In the genomic region with DNA sequence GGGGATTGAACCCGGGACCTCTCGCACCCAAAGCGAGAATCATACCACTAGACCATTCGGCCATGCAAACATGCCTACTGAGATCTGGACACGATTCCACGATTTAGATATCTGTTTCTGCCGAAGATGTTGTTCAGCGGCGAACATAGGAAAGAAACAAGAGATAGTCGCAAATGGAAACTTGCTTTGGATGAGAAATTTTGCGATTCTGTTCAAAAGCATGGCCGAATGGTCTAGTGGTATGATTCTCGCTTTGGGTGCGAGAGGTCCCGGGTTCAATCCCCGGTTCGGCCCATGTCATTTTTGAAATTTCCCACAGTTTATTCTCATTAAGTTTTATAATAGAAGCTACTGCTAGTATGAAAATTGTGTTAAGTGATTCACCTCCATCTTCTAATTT, we compare ENCODE assay signal across 2 worm cellular contexts.
TF ChIP-seq lines count a peak whose summit lies in the region.

No protein-coding gene starts in this region.

TF ChIP-seq in whole organism, L1 larva, 84 proteins besides CTCF, POLR2A, EP300 and RAD21 (continued from another document):
- TF ChIP-seq nhr-11 (tag; optimal IDR thresholded peaks at IDR 0.05; lab: Kevin White, UChicago), result no peak

TF ChIP-seq in whole organism, L4 larva, 104 proteins besides CTCF, POLR2A, EP300 and RAD21 (continued from another document):
- TF ChIP-seq mxl-3 (GFP tag; optimal IDR thresholded peaks at IDR 0.05; lab: Kevin White, UChicago) (peak; percentile 15), php-3 (GFP tag; IDR thresholded peaks at IDR 0.05; lab: Robert Waterston, UW) (no peak), ceh-44 (GFP tag; IDR thresholded peaks at IDR 0.05; lab: Robert Waterston, UW) (no peak), hmg-1.1 (GFP tag; IDR thresholded peaks at IDR 0.05; lab: Robert Waterston, UW) (no peak), ceh-20 (GFP tag; IDR thresholded peaks at IDR 0.05; lab: Robert Waterston, UW) (no peak), daf-8 (GFP tag; IDR thresholded peaks at IDR 0.05; lab: Robert Waterston, UW) (no peak), nhr-11 (tag; optimal IDR thresholded peaks at IDR 0.05; lab: Kevin White, UChicago) (no peak), snpc-1.2 (GFP tag; IDR thresholded peaks at IDR 0.05; lab: Robert Waterston, UW) (peak; percentile 73), madf-5 (GFP tag; IDR thresholded peaks at IDR 0.05; lab: Robert Waterston, UW) (0 out of 4 replicates have a peak, but pooled peaks of 1 of the 2 experiments have one; percentile 30), ama-1 (optimal IDR thresholded peaks at IDR 0.05; lab: Kevin White, UChicago) (no peak), unc-39 (tag; optimal IDR thresholded peaks at IDR 0.05; lab: Kevin White, UChicago) (no peak), zip-2 (tag; optimal IDR thresholded peaks at IDR 0.05; lab: Kevin White, UChicago) (peak; percentile 70), dmd-8 (GFP tag; IDR thresholded peaks at IDR 0.05; lab: Robert Waterston, UW) (no peak), cey-2 (tag; optimal IDR thresholded peaks at IDR 0.05; lab: Kevin White, UChicago; ENCODE audit: borderline replicate concordance, insufficient read depth) (no peak), ztf-7 (tag; optimal IDR thresholded peaks at IDR 0.05; lab: Kevin White, UChicago) (no peak), egl-43 (GFP tag; IDR thresholded peaks at IDR 0.05; lab: Robert Waterston, UW) (peak; percentile 74), Y75B8A.6 (GFP tag; IDR thresholded peaks at IDR 0.05; lab: Robert Waterston, UW) (no peak), zfp-2 (tag; optimal IDR thresholded peaks at IDR 0.05; lab: Kevin White, UChicago) (no peak), aha-1 (tag; lab: Kevin White, UChicago) (peak; percentile 88), duxl-1 (tag; optimal IDR thresholded peaks at IDR 0.05; lab: Kevin White, UChicago; ENCODE audit: poor library complexity) (peak; percentile 33), hif-1 (tag; optimal IDR thresholded peaks at IDR 0.05; lab: Kevin White, UChicago) (no peak), lim-7 (GFP tag; IDR thresholded peaks at IDR 0.05; lab: Robert Waterston, UW) (0 out of 2 replicates have a peak, but pooled peaks have one; percentile 56), spr-3 (GFP tag; optimal IDR thresholded peaks at IDR 0.05; lab: Kevin White, UChicago) (peak; percentile 21), nhr-48 (tag; optimal IDR thresholded peaks at IDR 0.05; lab: Kevin White, UChicago) (peak; percentile 15), unc-62 (GFP tag; optimal IDR thresholded peaks at IDR 0.05 in 1 of 2; lab: Kevin White, UChicago) (peak in 1 of 2 experiments; percentile 85), unc-62 (tag; optimal IDR thresholded peaks at IDR 0.05; lab: Kevin White, UChicago) (no peak), attf-4 (tag; optimal IDR thresholded peaks at IDR 0.05; lab: Kevin White, UChicago) (no peak), ceh-62 (tag; optimal IDR thresholded peaks at IDR 0.05; lab: Kevin White, UChicago) (no peak), set-16 (GFP tag; IDR thresholded peaks at IDR 0.05; lab: Robert Waterston, UW) (no peak), nhr-77 (tag; optimal IDR thresholded peaks at IDR 0.05; lab: Kevin White, UChicago) (no peak), nhr-111 (GFP tag; optimal IDR thresholded peaks at IDR 0.05; lab: Kevin White, UChicago) (no peak)
TF ChIP-seq in whole organism, L4 larva: peak in this region for 21.
